Worm (Caenorhabditis elegans) whole organism, early embryonic: ENCODE measurements around the gene camt-1.

Source experiments
- aly-1 ChIP-seq: sonication (generic microtip); optimal IDR thresholded peaks from 2 replicates; lab custom pipeline; 2016; ENCODE audit warnings: missing genetic modification characterization, missing compliant biosample characterization
- hnd-1 ChIP-seq: sonication (generic microtip); optimal IDR thresholded peaks from 2 replicates; lab custom pipeline; 2016; ENCODE audit warnings: missing genetic modification characterization, missing compliant biosample characterization
- pes-1 ChIP-seq: fragments of 200-800 bp; sonication (Bioruptor generic); IDR thresholded peaks from 2 replicates; pipeline ENCODE4 v1.3.6; 2022; ENCODE audit warnings: missing genetic modification reagents, missing genetic modification characterization, missing compliant biosample characterization
- tbx-37 ChIP-seq: fragments of 200-800 bp; sonication (Bioruptor generic); conservative IDR thresholded peaks from 2 replicates; pipeline ENCODE4 v1.3.6; 2022; ENCODE audit warnings: missing genetic modification reagents, missing genetic modification characterization, missing compliant biosample characterization

DNA sequence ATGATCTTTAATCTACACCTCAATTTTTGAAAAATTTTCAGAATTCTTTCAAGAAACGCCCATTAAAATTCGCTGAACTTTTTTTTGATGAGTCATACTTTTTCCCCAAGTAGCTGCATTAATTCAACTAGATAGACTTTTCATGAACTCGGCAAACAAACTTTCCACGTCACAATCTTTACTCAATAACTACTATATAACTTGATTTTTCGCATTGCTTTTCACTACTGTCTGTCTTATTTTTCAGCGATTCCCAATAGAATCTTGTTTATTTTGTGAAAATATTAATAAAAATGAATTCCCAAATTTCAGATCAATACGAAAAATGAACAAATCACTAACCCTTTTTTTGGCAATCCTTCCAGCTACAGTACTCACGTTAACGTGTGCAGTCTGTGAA, 26.6 kb downstream of the camt-1 start, which contains the start of gene T05C1.1:
- no peak for TF ChIP-seq tbx-37
- TF ChIP-seq hnd-1 (tag; lab: Kevin White, UChicago), result no peak
- TF ChIP-seq aly-1 (tag; lab: Kevin White, UChicago), result no peak
- no peak for TF ChIP-seq pes-1 (GFP tag; lab: Robert Waterston, UW)
